Worm (Caenorhabditis elegans) whole organism, young adult: Measurements from ENCODE around the gene bgal-2.
A peak's percentile ranks its signal among the peaks of the same experiment; 100 is the strongest.

Experiments
- B0019.2 ChIP-seq: fragments of 200-800 bp; sonication (Bioruptor generic); conservative IDR thresholded peaks from 2 replicates; pipeline ENCODE4 v1.3.6; 2022; ENCODE audit warnings: missing genetic modification reagents, missing genetic modification characterization, missing compliant biosample characterization
- B0261.1 ChIP-seq: sonication (generic microtip); optimal IDR thresholded peaks from 2 replicates; lab custom pipeline; 2016; ENCODE audit warnings: mild to moderate bottlenecking, missing genetic modification characterization, moderate library complexity, missing compliant biosample characterization
- C06A6.2 ChIP-seq: fragments of 200-800 bp; sonication (Bioruptor generic); conservative IDR thresholded peaks from 2 replicates; pipeline ENCODE4 v1.3.6; 2022; ENCODE audit warnings: missing genetic modification characterization, missing compliant biosample characterization
- C17E4.6 ChIP-seq: fragments of 200-800 bp; sonication (Bioruptor generic); IDR thresholded peaks from 2 replicates; pipeline ENCODE4 v1.3.6; 2022; ENCODE audit warnings: missing genetic modification reagents, missing genetic modification characterization, missing compliant biosample characterization
- F37B4.10 ChIP-seq: fragments of 200-800 bp; sonication (Bioruptor generic); IDR thresholded peaks from 2 replicates; pipeline ENCODE4 v1.3.6; 2022; ENCODE audit warnings: missing genetic modification characterization, missing compliant biosample characterization
- F39B2.1 ChIP-seq: fragments of 200-800 bp; sonication (Bioruptor generic); IDR thresholded peaks from 2 replicates; pipeline ENCODE4 v1.3.6; 2022; ENCODE audit warnings: missing genetic modification reagents, missing genetic modification characterization, missing compliant biosample characterization
- F49E8.2 ChIP-seq: sonication (generic microtip); optimal IDR thresholded peaks from 3 replicates; lab custom pipeline; 2017; ENCODE audit warnings: missing genetic modification characterization, mild to moderate bottlenecking, missing compliant biosample characterization, antibody characterized with exemption, moderate library complexity; ENCODE audit not compliant: insufficient read depth
- K11D2.4 ChIP-seq: fragments of 200-800 bp; sonication (Bioruptor generic); IDR thresholded peaks from 2 replicates; pipeline ENCODE4 v1.3.6; 2022; ENCODE audit warnings: missing genetic modification reagents, missing genetic modification characterization, missing compliant biosample characterization
- T07F8.4 ChIP-seq: sonication (generic microtip); optimal IDR thresholded peaks from 2 replicates; lab custom pipeline; 2016; ENCODE audit warnings: mild to moderate bottlenecking, missing genetic modification characterization, moderate library complexity, missing compliant biosample characterization
- Y53F4B.3 ChIP-seq: fragments of 200-800 bp; sonication (Bioruptor generic); IDR thresholded peaks from 2 replicates; pipeline ENCODE4 v1.3.6; 2022; ENCODE audit warnings: missing genetic modification reagents, missing genetic modification characterization, missing compliant biosample characterization
- Y53G8AR.9 ChIP-seq: fragments of 200-800 bp; sonication (Bioruptor generic); conservative IDR thresholded peaks from 2 replicates; pipeline ENCODE4 v1.3.6; 2022; ENCODE audit warnings: missing genetic modification reagents, missing genetic modification characterization, missing compliant biosample characterization
- Y56A3A.18 ChIP-seq: fragments of 200-800 bp; sonication (Bioruptor generic); IDR thresholded peaks from 2 replicates; pipeline ENCODE4 v1.3.6; 2022; ENCODE audit warnings: missing genetic modification reagents, missing genetic modification characterization, missing compliant biosample characterization
- Y67H2A.10 ChIP-seq: fragments of 200-800 bp; sonication (Bioruptor generic); conservative IDR thresholded peaks from 2 replicates; pipeline ENCODE4 v1.3.6; 2022; ENCODE audit warnings: missing genetic modification reagents, missing genetic modification characterization, missing compliant biosample characterization
- ZK185.1 ChIP-seq: sonication (generic microtip); optimal IDR thresholded peaks from 2 replicates; lab custom pipeline; 2016; ENCODE audit warnings: mild to moderate bottlenecking, missing genetic modification characterization, missing compliant biosample characterization; ENCODE audit not compliant: poor library complexity, severe bottlenecking
- ama-1 ChIP-seq, 3 experiments: fragments of 150-350 bp in 1 of 3; sonication (generic microtip) in 2 of 3; optimal IDR thresholded peaks; 2 replicates each; lab custom pipeline; 2014 to 2018; ENCODE audit warnings: missing biosample characterization in 2 of 3, missing genetic modification characterization in 2 of 3, missing genetic modification reagents in 2 of 3
- attf-5 ChIP-seq: fragments of 200-800 bp; sonication (Bioruptor generic); optimal IDR thresholded peaks from 2 replicates; lab custom pipeline; 2018; ENCODE audit warnings: mild to moderate bottlenecking, missing genetic modification characterization, missing compliant biosample characterization
- cebp-1 ChIP-seq, 2 experiments: fragments of 200-800 bp in 1 of 2; sonication (Bioruptor generic) in 1 of 2; sonication (generic microtip) in 1 of 2; IDR thresholded peaks in 1 of 2; optimal IDR thresholded peaks in 1 of 2; 2 replicates each; pipeline versions ENCODE4 v1.3.6 to Lab custom; 2017 to 2022; ENCODE audit warnings: missing compliant biosample characterization in 2 of 2, missing genetic modification characterization in 2 of 2, mild to moderate bottlenecking in 1 of 2, missing genetic modification reagents in 1 of 2, moderate library complexity in 1 of 2
- cebp-2 ChIP-seq: fragments of 200-800 bp; sonication (Bioruptor generic); IDR thresholded peaks from 2 replicates; pipeline ENCODE4 v1.3.6; 2022; ENCODE audit warnings: missing genetic modification characterization, missing compliant biosample characterization
- ceh-100 ChIP-seq: fragments of 200-800 bp; sonication (Bioruptor generic); IDR thresholded peaks from 2 replicates; pipeline ENCODE4 v1.3.6; 2022; ENCODE audit warnings: missing genetic modification reagents, missing genetic modification characterization, missing compliant biosample characterization
- ceh-58 ChIP-seq: fragments of 200-800 bp; sonication (Bioruptor generic); IDR thresholded peaks from 2 replicates; pipeline ENCODE4 v1.3.6; 2022; ENCODE audit warnings: missing genetic modification characterization, missing compliant biosample characterization
- dpl-1 ChIP-seq: fragments of 150-350 bp; optimal IDR thresholded peaks from 2 replicates; lab custom pipeline; 2014; ENCODE audit warnings: missing biosample characterization, missing genetic modification reagents, missing genetic modification characterization
- efl-1 ChIP-seq: fragments of 150-350 bp; optimal IDR thresholded peaks from 2 replicates; lab custom pipeline; 2014; ENCODE audit warnings: missing biosample characterization, missing genetic modification reagents, missing genetic modification characterization
- egrh-3 ChIP-seq: fragments of 200-800 bp; sonication (Bioruptor generic); IDR thresholded peaks from 2 replicates; pipeline ENCODE4 v1.3.6; 2022; ENCODE audit warnings: missing genetic modification reagents, missing genetic modification characterization, missing compliant biosample characterization
- ekl-4 ChIP-seq: fragments of 200-800 bp; sonication (Bioruptor generic); IDR thresholded peaks from 2 replicates; pipeline ENCODE4 v1.3.6; 2022; ENCODE audit warnings: missing genetic modification reagents, missing genetic modification characterization, missing compliant biosample characterization
- ets-4 ChIP-seq: fragments of 200-800 bp; sonication (Bioruptor generic); optimal IDR thresholded peaks from 2 replicates; lab custom pipeline; 2018; ENCODE audit warnings: mild to moderate bottlenecking, missing genetic modification characterization, missing compliant biosample characterization
- fkh-3 ChIP-seq: sonication (generic microtip); optimal IDR thresholded peaks from 2 replicates; lab custom pipeline; 2016; ENCODE audit warnings: mild to moderate bottlenecking, missing genetic modification characterization, missing compliant biosample characterization
- hlh-26 ChIP-seq: fragments of 200-800 bp; sonication (Bioruptor generic); conservative IDR thresholded peaks from 2 replicates; pipeline ENCODE4 v1.3.6; 2022; ENCODE audit warnings: missing genetic modification reagents, missing genetic modification characterization, missing compliant biosample characterization
- hmg-20 ChIP-seq: fragments of 200-800 bp; sonication (Bioruptor generic); IDR thresholded peaks from 2 replicates; pipeline ENCODE4 v1.3.6; 2022; ENCODE audit warnings: missing genetic modification reagents, missing genetic modification characterization, missing compliant biosample characterization
- let-607 ChIP-seq, 2 experiments: fragments of 200-800 bp in 1 of 2; sonication (Bioruptor generic) in 1 of 2; sonication (generic microtip) in 1 of 2; optimal IDR thresholded peaks; 2 replicates each; lab custom pipeline; 2016 to 2018; ENCODE audit warnings: mild to moderate bottlenecking in 2 of 2, missing compliant biosample characterization in 2 of 2, missing genetic modification characterization in 2 of 2, moderate library complexity in 2 of 2, missing genotype in 1 of 2
- lin-35 ChIP-seq, 3 experiments: fragments of 150-350 bp in 2 of 3; sonication (generic microtip) in 1 of 3; optimal IDR thresholded peaks; 2 replicates each; lab custom pipeline; 2014 to 2018; ENCODE audit warnings: missing biosample characterization in 3 of 3, missing genetic modification characterization in 3 of 3, missing genetic modification reagents in 3 of 3
- lin-40 ChIP-seq: sonication (generic microtip); optimal IDR thresholded peaks from 2 replicates; lab custom pipeline; 2016; ENCODE audit warnings: missing genetic modification characterization, mild to moderate bottlenecking, missing compliant biosample characterization, missing genotype, missing genetic modification reagents
- lin-54 ChIP-seq: fragments of 200-800 bp; sonication (Bioruptor generic); optimal IDR thresholded peaks from 2 replicates; lab custom pipeline; 2018; ENCODE audit warnings: mild to moderate bottlenecking, missing genetic modification characterization, missing compliant biosample characterization
- lsy-27 ChIP-seq: sonication (generic microtip); optimal IDR thresholded peaks from 2 replicates; lab custom pipeline; 2017; ENCODE audit warnings: missing genetic modification characterization, mild to moderate bottlenecking, missing compliant biosample characterization, antibody characterized with exemption, missing genotype, borderline replicate concordance; ENCODE audit not compliant: insufficient read depth
- mxl-1 ChIP-seq: sonication (generic microtip); optimal IDR thresholded peaks from 2 replicates; lab custom pipeline; 2016; ENCODE audit warnings: missing genetic modification characterization, missing compliant biosample characterization
- nfya-2 ChIP-seq: fragments of 200-800 bp; sonication (Bioruptor generic); IDR thresholded peaks from 2 replicates; pipeline ENCODE4 v1.3.6; 2022; ENCODE audit warnings: missing genetic modification reagents, missing genetic modification characterization, missing compliant biosample characterization
- nhr-120 ChIP-seq: fragments of 200-800 bp; sonication (Bioruptor generic); IDR thresholded peaks from 2 replicates; pipeline ENCODE4 v1.3.6; 2022; ENCODE audit warnings: missing genetic modification characterization, missing compliant biosample characterization
- pbrm-1 ChIP-seq: fragments of 200-800 bp; sonication (Bioruptor generic); IDR thresholded peaks from 2 replicates; pipeline ENCODE4 v1.3.6; 2022; ENCODE audit warnings: missing genetic modification reagents, missing genetic modification characterization, missing compliant biosample characterization
- repo-1 ChIP-seq: sonication (generic microtip); optimal IDR thresholded peaks from 2 replicates; lab custom pipeline; 2017; ENCODE audit warnings: mild to moderate bottlenecking, missing genetic modification characterization, missing compliant biosample characterization
- sdz-38 ChIP-seq: sonication (generic microtip); optimal IDR thresholded peaks from 2 replicates; lab custom pipeline; 2016; ENCODE audit warnings: missing genotype, missing genetic modification characterization, missing compliant biosample characterization
- snpc-3.4 ChIP-seq: sonication (generic microtip); optimal IDR thresholded peaks from 2 replicates; lab custom pipeline; 2017; ENCODE audit warnings: missing genetic modification characterization, mild to moderate bottlenecking, missing compliant biosample characterization, antibody characterized with exemption, moderate library complexity, missing genotype, missing genetic modification reagents
- snpc-4 ChIP-seq, 5 experiments: fragments of 150-350 bp in 1 of 5; sonication (generic microtip) in 4 of 5; optimal IDR thresholded peaks; 2 replicates each; lab custom pipeline; 2014 to 2018; ENCODE audit warnings: missing genetic modification characterization in 5 of 5, missing biosample characterization in 3 of 5, antibody characterized with exemption in 2 of 5, mild to moderate bottlenecking in 2 of 5, missing compliant biosample characterization in 2 of 5, missing genotype in 2 of 5, moderate library complexity in 2 of 5, missing genetic modification reagents in 1 of 5
- sptf-2 ChIP-seq: fragments of 200-800 bp; sonication (Bioruptor generic); optimal IDR thresholded peaks from 2 replicates; lab custom pipeline; 2018; ENCODE audit warnings: mild to moderate bottlenecking, missing genetic modification characterization, missing compliant biosample characterization
- unc-130 ChIP-seq: sonication (generic microtip); optimal IDR thresholded peaks from 2 replicates; lab custom pipeline; 2016; ENCODE audit warnings: missing genetic modification reagents, missing genetic modification characterization, missing compliant biosample characterization
- zim-3 ChIP-seq: sonication (generic microtip); optimal IDR thresholded peaks from 2 replicates; lab custom pipeline; 2017; ENCODE audit warnings: mild to moderate bottlenecking, missing genetic modification characterization, moderate library complexity, missing compliant biosample characterization
- ztf-22 ChIP-seq: fragments of 200-800 bp; sonication (Bioruptor generic); optimal IDR thresholded peaks from 2 replicates; lab custom pipeline; 2018; ENCODE audit warnings: mild to moderate bottlenecking, missing genetic modification characterization, moderate library complexity, missing compliant biosample characterization
- ztf-25 ChIP-seq: fragments of 200-800 bp; sonication (Bioruptor generic); IDR thresholded peaks from 2 replicates; pipeline ENCODE4 v1.3.6; 2022; ENCODE audit warnings: missing genetic modification reagents, missing genetic modification characterization, missing compliant biosample characterization
- ztf-26 ChIP-seq: sonication (generic microtip); optimal IDR thresholded peaks from 2 replicates; lab custom pipeline; 2017; ENCODE audit warnings: missing genetic modification characterization, missing compliant biosample characterization

bgal-2 gene

DNA sequence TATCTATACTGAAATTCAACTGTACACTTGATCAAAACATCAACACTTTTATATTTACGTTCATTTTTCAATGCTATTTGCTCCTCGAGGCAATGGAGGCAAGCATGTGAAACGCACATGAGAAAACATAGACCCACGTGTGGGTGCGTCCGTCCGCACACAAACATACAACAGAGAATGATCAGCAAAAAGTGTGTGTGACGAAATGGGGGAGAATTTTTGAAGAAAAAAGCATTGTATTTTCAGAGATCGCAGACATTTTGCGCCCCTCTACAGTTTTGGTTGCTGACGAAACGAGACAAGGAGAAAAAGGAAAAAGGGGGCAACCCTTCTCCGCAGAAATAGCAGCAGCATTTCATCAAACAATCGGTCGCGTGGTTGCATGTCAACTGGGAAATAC, 34.1 kb upstream of the bgal-2 start (continued):
- TF ChIP-seq cebp-1 (GFP tag; IDR thresholded peaks at IDR 0.05; lab: Robert Waterston, UW) (peak; percentile 89), cebp-1 (tag; optimal IDR thresholded peaks at IDR 0.05; lab: Kevin White, UChicago) (peak; percentile 96), repo-1 (tag; lab: Kevin White, UChicago) (peak; percentile 67), ZK185.1 (tag; lab: Kevin White, UChicago) (no peak), Y53F4B.3 (GFP tag; lab: Robert Waterston, UW) (no peak), nhr-120 (GFP tag; lab: Robert Waterston, UW) (no peak), ceh-100 (GFP tag; lab: Robert Waterston, UW) (no peak), dpl-1 (GFP tag; lab: Kevin White, UChicago) (no peak), lin-35 (GFP tag; optimal IDR thresholded peaks at IDR 0.05; lab: Kevin White, UChicago) (peak in 1 of 3 experiments; percentile 48), ama-1 (optimal IDR thresholded peaks at IDR 0.05; lab: Kevin White, UChicago) (no peak), ama-1 (GFP tag; optimal IDR thresholded peaks at IDR 0.05; lab: Kevin White, UChicago) (no peak), cebp-2 (no peak), efl-1 (GFP tag; lab: Kevin White, UChicago) (no peak), fkh-3 (no peak), ekl-4 (GFP tag; lab: Robert Waterston, UW) (peak; percentile 45; the same call in 1 of the 2 replicates), snpc-4 (GFP tag; optimal IDR thresholded peaks at IDR 0.05; lab: Kevin White, UChicago) (no peak), snpc-4 (tag; optimal IDR thresholded peaks at IDR 0.05; lab: Kevin White, UChicago) (peak in 1 of 4 experiments; percentile 12), snpc-3.4 (tag; lab: Kevin White, UChicago) (no peak), mxl-1 (tag; lab: Kevin White, UChicago) (no peak), lin-54 (peak; percentile 53), B0019.2 (GFP tag; lab: Robert Waterston, UW) (no peak), sdz-38 (no peak), ceh-58 (GFP tag; lab: Robert Waterston, UW) (no peak), hmg-20 (GFP tag; lab: Robert Waterston, UW) (no peak), ets-4 (no peak), ztf-22 (GFP tag; lab: Kevin White, UChicago) (peak; percentile 15), lsy-27 (tag; lab: Kevin White, UChicago) (no peak), attf-5 (GFP tag; lab: Kevin White, UChicago) (peak; percentile 52), Y56A3A.18 (GFP tag; lab: Robert Waterston, UW) (no peak), Y53G8AR.9 (GFP tag; lab: Robert Waterston, UW) (0 out of 2 replicates have a peak, but pooled peaks have one; percentile 51), Y67H2A.10 (GFP tag; lab: Robert Waterston, UW) (no peak), sptf-2 (GFP tag; lab: Kevin White, UChicago) (no peak), hlh-26 (no peak), F37B4.10 (GFP tag; lab: Robert Waterston, UW) (no peak), ztf-26 (tag; lab: Kevin White, UChicago) (peak; percentile 71), unc-130 (GFP tag; lab: Kevin White, UChicago) (no peak), let-607 (tag; optimal IDR thresholded peaks at IDR 0.05; lab: Kevin White, UChicago) (no peak), B0261.1 (no peak), pbrm-1 (GFP tag; lab: Robert Waterston, UW) (peak; percentile 10; the same call in 1 of the 2 replicates), egrh-3 (GFP tag; lab: Robert Waterston, UW) (peak; percentile 45; the same call in 1 of the 2 replicates), nfya-2 (no peak), T07F8.4 (tag; lab: Kevin White, UChicago) (no peak), C17E4.6 (GFP tag; lab: Robert Waterston, UW) (no peak), F39B2.1 (no peak), lin-40 (tag; lab: Kevin White, UChicago) (peak; percentile 87), zim-3 (no peak), ztf-25 (no peak), F49E8.2 (no peak), K11D2.4 (GFP tag; lab: Robert Waterston, UW) (peak; percentile 74), C06A6.2 (peak; percentile 83)
